Worm (Caenorhabditis elegans) whole organism, L1 larva: Measurements from ENCODE around the gene unc-2.

ENCODE experiments used
- C34B4.2 ChIP-seq: sonication (generic microtip); optimal IDR thresholded peaks from 2 replicates; lab custom pipeline; 2017; ENCODE audit warnings: mild to moderate bottlenecking, missing genetic modification characterization, missing compliant biosample characterization
- Y116A8C.19 ChIP-seq: sonication (generic microtip); optimal IDR thresholded peaks from 2 replicates; lab custom pipeline; 2016; ENCODE audit warnings: missing compliant biosample characterization, missing genetic modification characterization, borderline replicate concordance
- aly-2 ChIP-seq: fragments of 150-350 bp; optimal IDR thresholded peaks from 2 replicates; lab custom pipeline; 2014; ENCODE audit warnings: missing biosample characterization, missing genetic modification characterization
- ceh-63 ChIP-seq: fragments of 200-800 bp; sonication (Bioruptor generic); optimal IDR thresholded peaks from 2 replicates; lab custom pipeline; 2018; ENCODE audit warnings: mild to moderate bottlenecking, missing genetic modification characterization, missing compliant biosample characterization
- ceh-8 ChIP-seq: fragments of 200-800 bp; sonication (Bioruptor generic); optimal IDR thresholded peaks from 2 replicates; lab custom pipeline; 2018; ENCODE audit warnings: mild to moderate bottlenecking, missing genetic modification characterization, moderate library complexity, missing compliant biosample characterization
- ceh-82 ChIP-seq, 3 experiments: fragments of 150-350 bp in 1 of 3; sonication (generic microtip) in 2 of 3; optimal IDR thresholded peaks; 2 replicates each; lab custom pipeline; 2014 to 2017; ENCODE audit warnings: missing biosample characterization in 3 of 3, missing genetic modification characterization in 3 of 3
- ceh-88 ChIP-seq: fragments of 200-800 bp; sonication (Bioruptor generic); IDR thresholded peaks from 2 replicates; pipeline ENCODE4 v1.3.6; 2022; ENCODE audit warnings: missing genetic modification characterization, missing compliant biosample characterization
- ces-1 ChIP-seq: fragments of 150-350 bp; optimal IDR thresholded peaks from 2 replicates; lab custom pipeline; 2014; ENCODE audit warnings: missing biosample characterization, missing genetic modification reagents, missing genetic modification characterization
- dsc-1 ChIP-seq: sonication (generic microtip); optimal IDR thresholded peaks from 2 replicates; lab custom pipeline; 2016; ENCODE audit warnings: mild to moderate bottlenecking, missing genetic modification characterization, missing compliant biosample characterization
- efl-1 ChIP-seq, 4 experiments: fragments of 150-350 bp; optimal IDR thresholded peaks in 3 of 4; peaks in 1 of 4; 1 replicate in 1 of 4; 2 replicates in 3 of 4; lab custom pipeline; 2014; ENCODE audit warnings: missing biosample characterization in 2 of 4, missing genetic modification characterization in 2 of 4, missing genetic modification reagents in 2 of 4
- fkh-10 ChIP-seq: sonication (generic microtip); optimal IDR thresholded peaks from 2 replicates; lab custom pipeline; 2017; ENCODE audit warnings: missing biosample characterization, missing genetic modification reagents, missing genetic modification characterization
- fkh-8 ChIP-seq: sonication (generic microtip); optimal IDR thresholded peaks from 2 replicates; lab custom pipeline; 2016; ENCODE audit warnings: mild to moderate bottlenecking, missing genetic modification characterization, missing compliant biosample characterization
- hlh-17 ChIP-seq: fragments of 200-800 bp; sonication (Bioruptor generic); optimal IDR thresholded peaks from 2 replicates; lab custom pipeline; 2018; ENCODE audit warnings: missing genetic modification characterization, mild to moderate bottlenecking, missing compliant biosample characterization, moderate library complexity, borderline replicate concordance
- hpl-2 ChIP-seq: fragments of 150-350 bp; optimal IDR thresholded peaks from 2 replicates; lab custom pipeline; 2014; ENCODE audit warnings: missing biosample characterization, missing genetic modification reagents, missing genetic modification characterization
- jun-1 ChIP-seq: fragments of 150-350 bp; optimal IDR thresholded peaks from 2 replicates; lab custom pipeline; 2014; ENCODE audit warnings: missing biosample characterization, missing genetic modification reagents, missing genetic modification characterization
- lin-14 ChIP-seq: fragments of 200-800 bp; sonication (Bioruptor generic); optimal IDR thresholded peaks from 2 replicates; lab custom pipeline; 2018; ENCODE audit warnings: mild to moderate bottlenecking, missing genetic modification characterization, moderate library complexity, missing compliant biosample characterization
- lin-35 ChIP-seq, 2 experiments: fragments of 150-350 bp; optimal IDR thresholded peaks; 2 replicates each; lab custom pipeline; 2014; ENCODE audit warnings: missing biosample characterization in 2 of 2, missing genetic modification characterization in 2 of 2, missing genetic modification reagents in 2 of 2
- mep-1 ChIP-seq: fragments of 150-350 bp; optimal IDR thresholded peaks from 2 replicates; lab custom pipeline; 2014; ENCODE audit warnings: missing biosample characterization, missing genetic modification characterization
- nhr-11 ChIP-seq: fragments of 150-350 bp; optimal IDR thresholded peaks from 2 replicates; lab custom pipeline; 2014; ENCODE audit warnings: missing biosample characterization, missing genetic modification characterization
- nhr-237 ChIP-seq: fragments of 150-350 bp; optimal IDR thresholded peaks from 2 replicates; lab custom pipeline; 2014; ENCODE audit warnings: missing biosample characterization, missing genetic modification characterization
- nhr-71 ChIP-seq: sonication (generic microtip); optimal IDR thresholded peaks from 2 replicates; lab custom pipeline; 2016; ENCODE audit warnings: mild to moderate bottlenecking, missing genetic modification characterization, moderate library complexity, missing compliant biosample characterization
- nhr-84 ChIP-seq: sonication (generic microtip); optimal IDR thresholded peaks from 2 replicates; lab custom pipeline; 2017; ENCODE audit warnings: missing biosample characterization, missing genetic modification characterization
- pqm-1 ChIP-seq: sonication (generic microtip); optimal IDR thresholded peaks from 3 replicates; lab custom pipeline; 2017; ENCODE audit warnings: missing biosample characterization, missing genetic modification characterization
- snpc-4 ChIP-seq: fragments of 150-350 bp; optimal IDR thresholded peaks from 2 replicates; lab custom pipeline; 2014; ENCODE audit warnings: missing biosample characterization, missing genetic modification characterization
- snu-23 ChIP-seq: sonication (generic microtip); optimal IDR thresholded peaks from 2 replicates; lab custom pipeline; 2016; ENCODE audit warnings: missing genetic modification characterization, missing compliant biosample characterization
- swsn-7 ChIP-seq: sonication (generic microtip); optimal IDR thresholded peaks from 2 replicates; lab custom pipeline; 2016; ENCODE audit warnings: missing genetic modification characterization, missing compliant biosample characterization
- tlp-1 ChIP-seq: fragments of 150-350 bp; optimal IDR thresholded peaks from 2 replicates; lab custom pipeline; 2014; ENCODE audit warnings: missing biosample characterization, missing genetic modification characterization
- unc-30 ChIP-seq: sonication (generic microtip); optimal IDR thresholded peaks from 2 replicates; lab custom pipeline; 2017; ENCODE audit warnings: missing biosample characterization, missing genetic modification characterization
- vab-15 ChIP-seq: sonication (generic microtip); optimal IDR thresholded peaks from 2 replicates; lab custom pipeline; 2017; ENCODE audit warnings: missing genotype, mild to moderate bottlenecking, missing genetic modification characterization, missing compliant biosample characterization
- xbp-1 ChIP-seq: sonication (generic microtip); optimal IDR thresholded peaks from 2 replicates; lab custom pipeline; 2016; ENCODE audit warnings: missing genetic modification characterization, missing compliant biosample characterization

unc-2 gene

DNA sequence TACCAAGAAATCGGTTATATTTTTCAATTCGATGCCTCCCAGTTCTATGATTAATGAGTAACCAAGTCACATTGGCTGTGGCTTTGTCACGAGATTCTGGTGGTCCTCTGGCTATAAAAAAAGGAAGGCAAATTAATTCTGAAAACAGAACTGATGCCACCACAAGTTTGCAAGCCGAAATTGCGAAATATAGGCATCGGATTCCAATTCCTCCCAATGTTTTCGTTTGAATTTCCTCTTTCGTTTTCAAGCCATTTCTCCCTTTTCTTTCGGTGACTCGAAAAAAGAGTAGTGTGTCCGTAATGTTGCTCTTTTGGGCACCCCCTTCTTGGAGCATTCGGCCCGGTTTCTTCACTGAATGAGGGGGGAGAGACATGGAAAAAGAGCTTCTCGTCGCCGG is 6.4 kb upstream of the unc-2 start, which contains the start of gene F55F1.2:
TSS of gene F55F1.2 (minus strand) at position 376 of the 400 bp plus-strand sequence.
- no peak for TF ChIP-seq nhr-237
- no peak for TF ChIP-seq fkh-8
- TF ChIP-seq hlh-17 = no peak
- TF ChIP-seq ceh-82 (tag; optimal IDR thresholded peaks at IDR 0.05; lab: Kevin White, UChicago) = peak in 1 of 3 experiments; percentile 31
- TF ChIP-seq lin-14 (GFP tag; lab: Kevin White, UChicago) = peak; percentile 61

ce11 chrX:2764278-2764677 is 952 bp upstream of the unc-2 start:
- no peak for TF ChIP-seq mep-1 (tag; lab: Kevin White, UChicago)
- peak; percentile 65 for TF ChIP-seq lin-14 (GFP tag; lab: Kevin White, UChicago)
- TF ChIP-seq nhr-84 (tag; lab: Kevin White, UChicago) = no peak
- TF ChIP-seq ceh-88 (GFP tag; lab: Robert Waterston, UW) = no peak
- TF ChIP-seq hlh-17 = no peak

DNA sequence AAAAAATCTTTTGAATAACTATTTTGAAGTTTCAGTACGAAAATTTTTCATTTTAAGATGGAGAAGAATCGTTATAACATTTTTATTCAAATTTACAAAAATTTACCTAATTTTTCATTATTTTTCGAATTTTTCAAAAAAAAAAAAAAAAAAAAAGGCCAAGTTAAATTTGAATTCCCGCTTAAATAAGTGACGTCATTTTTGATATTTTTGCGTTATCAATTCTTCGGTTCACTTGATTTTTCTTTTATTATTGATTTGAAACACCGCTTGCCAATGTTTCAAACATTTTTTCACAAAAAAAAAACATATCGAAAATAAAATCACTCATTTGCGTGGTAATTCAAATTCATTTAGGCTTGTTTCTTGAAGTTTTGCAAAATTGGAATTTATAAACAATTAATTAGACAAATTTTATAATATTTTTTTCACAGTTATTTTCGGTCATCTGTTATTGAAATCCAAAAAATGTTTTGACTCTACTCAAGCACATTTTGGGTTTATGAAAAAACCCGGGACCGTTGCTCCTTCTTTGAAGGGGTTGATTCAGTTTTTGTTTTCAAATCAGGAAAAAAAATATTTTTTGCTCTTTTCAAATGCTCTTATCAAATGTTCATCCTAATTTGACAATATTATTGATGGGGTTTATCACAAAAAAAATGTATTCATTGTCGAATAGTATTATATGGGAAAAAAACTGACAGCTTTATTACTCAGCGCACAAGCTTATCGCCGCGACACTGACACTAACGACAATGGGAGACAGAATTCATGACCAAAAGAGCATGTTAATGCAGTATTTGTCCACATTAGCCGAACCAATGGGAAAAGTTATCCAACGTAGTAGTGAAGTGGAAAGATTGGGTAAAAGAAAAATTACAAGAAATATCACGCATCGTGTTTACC is 9.0 kb downstream of the unc-2 start:
- TF ChIP-seq pqm-1 (tag; lab: Kevin White, UChicago) (no peak), hpl-2 (no peak), nhr-11 (no peak), lin-35 (GFP tag; optimal IDR thresholded peaks at IDR 0.05; lab: Kevin White, UChicago) (peak in 1 of 2 experiments; percentile 3), lin-14 (GFP tag; lab: Kevin White, UChicago) (no peak), swsn-7 (tag; lab: Kevin White, UChicago) (no peak), xbp-1 (tag; lab: Kevin White, UChicago) (no peak), Y116A8C.19 (tag; lab: Kevin White, UChicago) (no peak), aly-2 (tag; lab: Kevin White, UChicago) (no peak), fkh-8 (no peak), ceh-63 (GFP tag; lab: Kevin White, UChicago) (no peak), efl-1 (optimal IDR thresholded peaks at IDR 0.05; lab: Kevin White, UChicago) (no peak), efl-1 (GFP tag; optimal IDR thresholded peaks at IDR 0.05 in 1 of 2; lab: Kevin White, UChicago) (peak in 1 of 2 experiments; percentile 92)

DNA sequence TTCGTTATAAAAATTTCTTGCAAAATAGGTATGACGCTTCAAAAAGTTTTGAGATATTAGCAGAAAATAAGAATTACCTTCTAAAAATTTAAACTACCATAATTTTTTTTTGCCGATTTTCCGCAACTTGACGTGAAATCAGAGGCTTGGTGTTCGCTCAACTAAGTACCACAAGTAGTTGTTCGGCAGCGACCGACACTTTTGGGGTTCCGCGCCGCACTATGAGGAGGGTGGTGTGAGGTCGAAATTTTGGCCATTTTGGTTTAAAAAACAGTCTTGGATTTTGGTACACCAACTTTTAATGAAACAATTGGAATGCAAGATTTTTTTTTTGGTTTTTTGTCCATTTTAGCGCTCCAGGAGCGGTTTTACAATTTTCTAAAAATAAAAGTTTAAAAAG is 10.5 kb downstream of the unc-2 start:
- TF ChIP-seq vab-15 (no peak), C34B4.2 (tag; lab: Kevin White, UChicago) (no peak), snpc-4 (tag; lab: Kevin White, UChicago) (peak; percentile 27)

DNA sequence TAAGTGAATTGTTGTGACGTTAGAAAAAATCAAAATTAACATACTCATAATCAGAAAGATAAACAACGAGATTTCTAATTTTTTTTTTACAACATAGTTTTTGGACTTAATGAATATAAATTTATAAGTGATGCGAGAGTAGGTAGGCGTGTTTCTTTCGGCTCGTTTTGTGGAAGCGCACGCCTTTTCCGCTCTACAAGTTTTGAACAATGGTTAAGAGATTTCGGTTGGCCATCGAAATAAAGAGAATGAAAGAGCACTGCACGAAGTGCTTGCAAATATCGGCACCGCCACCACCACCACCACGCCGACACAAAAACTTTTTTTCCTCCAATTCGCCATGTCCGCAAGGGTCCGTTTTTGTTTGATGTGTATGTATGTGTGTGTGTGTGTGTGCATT is 14.4 kb downstream of the unc-2 start:
- no peak for TF ChIP-seq snu-23
- TF ChIP-seq efl-1 (optimal IDR thresholded peaks at IDR 0.05; lab: Kevin White, UChicago) = no peak
- peak in 1 of 2 experiments; percentile 56 for TF ChIP-seq efl-1 (GFP tag; optimal IDR thresholded peaks at IDR 0.05 in 1 of 2; lab: Kevin White, UChicago)
- TF ChIP-seq tlp-1 (tag; lab: Kevin White, UChicago) = no peak
- no peak for TF ChIP-seq vab-15

DNA sequence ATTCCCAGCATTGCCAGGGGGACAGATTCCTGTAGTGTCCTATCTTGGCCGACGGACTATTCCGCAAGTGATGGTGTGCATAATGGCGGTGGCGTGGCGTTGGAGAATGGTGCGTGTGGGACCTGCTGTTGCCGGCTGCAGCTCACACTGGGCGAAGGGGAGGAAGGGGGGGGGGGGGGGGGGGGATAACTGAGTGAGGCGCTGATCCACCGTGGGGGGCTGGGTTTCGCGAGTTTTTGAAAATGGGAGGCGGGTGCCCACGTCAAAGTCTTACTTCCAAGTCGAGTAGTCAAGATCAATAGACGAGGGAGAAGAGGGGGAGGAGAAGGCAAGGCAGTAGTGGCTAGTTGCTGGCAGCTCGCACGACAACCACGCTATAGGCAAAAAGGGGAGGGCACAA is 31.9 kb downstream of the unc-2 start:
- peak; percentile 49 for TF ChIP-seq lin-14 (GFP tag; lab: Kevin White, UChicago)
- TF ChIP-seq fkh-8 = no peak
- peak; percentile 90 for TF ChIP-seq ceh-8 (GFP tag; lab: Kevin White, UChicago)
- TF ChIP-seq dsc-1 (tag; lab: Kevin White, UChicago) = peak; percentile 22
- peak; percentile 6 for TF ChIP-seq vab-15
- no peak for TF ChIP-seq jun-1 (tag; lab: Kevin White, UChicago)
- TF ChIP-seq, all 84 proteins: peak for 4

- TF ChIP-seq vab-15 (no peak), ceh-8 (GFP tag; lab: Kevin White, UChicago) (peak; percentile 11), nhr-71 (tag; lab: Kevin White, UChicago) (peak; percentile 21), unc-30 (tag; lab: Kevin White, UChicago) (no peak), fkh-10 (GFP tag; lab: Kevin White, UChicago) (peak; percentile 63), lin-14 (GFP tag; lab: Kevin White, UChicago) (peak; percentile 68), ces-1 (GFP tag; lab: Kevin White, UChicago) (peak; percentile 66)
- TF ChIP-seq, all 84 proteins: peak for 5
Measured at ce11 chrX:2729857-2730256, 33.5 kb downstream of the unc-2 start.
